Fruit fly (Drosophila melanogaster): Measurements from ENCODE around the gene CG4836.
A peak's percentile ranks its signal among the peaks of the same experiment; 100 is the strongest.

CG4836 gene

DNA sequence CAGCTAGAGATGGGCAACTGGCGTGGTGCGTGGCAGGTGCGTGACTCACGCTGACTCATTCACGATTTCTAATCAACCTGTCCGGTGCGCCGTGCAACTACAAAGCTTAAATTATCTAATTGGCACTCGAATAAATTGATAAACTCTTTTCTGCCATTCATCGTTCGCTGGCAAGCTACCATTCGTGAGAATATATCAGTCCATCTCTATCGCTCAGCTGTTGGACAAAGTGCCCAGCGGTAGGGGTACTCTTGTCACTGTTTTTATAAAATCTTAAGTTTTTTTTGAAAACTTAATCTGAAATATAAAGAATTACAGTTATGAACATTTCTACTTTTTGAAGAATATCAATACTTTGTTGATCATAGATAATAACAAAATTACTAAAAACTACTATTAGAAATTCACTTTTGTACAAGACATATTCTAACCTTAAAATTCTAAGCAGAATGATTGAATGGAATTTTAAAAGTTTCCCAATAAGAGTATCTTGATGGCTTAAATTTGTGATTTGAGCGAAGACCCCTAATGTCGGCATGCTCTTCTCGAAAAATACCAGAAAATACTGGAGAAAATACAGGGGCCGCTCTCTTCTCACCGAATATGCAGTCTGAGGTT lies 7.6 kb downstream of the CG4836 start, which contains the start of the genes PIG-L and psidin (continued):
- TF ChIP-seq ham (GFP tag; IDR thresholded peaks at IDR 0.05) (no peak), Drgx (GFP tag; IDR thresholded peaks at IDR 0.05) (peak; percentile 41), jing (GFP tag; optimal IDR thresholded peaks at IDR 0.05) (peak; percentile 60), CG10209 (GFP tag; optimal IDR thresholded peaks at IDR 0.05) (peak; percentile 87), gro (GFP tag; optimal IDR thresholded peaks at IDR 0.05) (no peak), D (optimal IDR thresholded peaks at IDR 0.05) (no peak), D (GFP tag; optimal IDR thresholded peaks at IDR 0.05) (peak; percentile 60), CG12659 (GFP tag; optimal IDR thresholded peaks at IDR 0.05) (peak; percentile 90), usp (GFP tag; optimal IDR thresholded peaks at IDR 0.05) (no peak), MBD-R2 (GFP tag; IDR thresholded peaks at IDR 0.05) (peak; percentile 91), CG16815 (GFP tag; optimal IDR thresholded peaks at IDR 0.05) (peak; percentile 75), HLH4C (GFP tag; IDR thresholded peaks at IDR 0.05; ENCODE audit: partially characterized antibody) (peak; percentile 91), CG15514 (GFP tag; optimal IDR thresholded peaks at IDR 0.05) (peak; percentile 29), Fer2 (tag; optimal IDR thresholded peaks at IDR 0.05) (peak; percentile 41), Mad (GFP tag; optimal IDR thresholded peaks at IDR 0.05) (peak; percentile 83), CG12769 (tag; optimal IDR thresholded peaks at IDR 0.05) (no peak), Side (GFP tag; optimal IDR thresholded peaks at IDR 0.05) (peak; percentile 40), lab (GFP tag; optimal IDR thresholded peaks at IDR 0.05) (no peak), CG11560 (tag; IDR thresholded peaks at IDR 0.05) (peak; percentile 79), Blimp-1 (GFP tag; optimal IDR thresholded peaks at IDR 0.05) (no peak), sna (GFP tag; IDR thresholded peaks at IDR 0.05; ENCODE audit: partially characterized antibody) (peak; percentile 97), Ssrp (tag; optimal IDR thresholded peaks at IDR 0.05) (peak; percentile 85), scrt (GFP tag; optimal IDR thresholded peaks at IDR 0.05) (no peak), Gsc (GFP tag; IDR thresholded peaks at IDR 0.05) (0 out of 2 replicates have a peak, but pooled peaks have one; percentile 34), CG7963 (GFP tag; IDR thresholded peaks at IDR 0.05; ENCODE audit: partially characterized antibody) (peak; percentile 81), ara (GFP tag; IDR thresholded peaks at IDR 0.05) (peak; percentile 63), CG3838 (GFP tag; optimal IDR thresholded peaks at IDR 0.05) (peak; percentile 71), amos (GFP tag; IDR thresholded peaks at IDR 0.05; ENCODE audit: partially characterized antibody) (peak; percentile 92), Dad (GFP tag; optimal IDR thresholded peaks at IDR 0.05) (peak; percentile 56), h (optimal IDR thresholded peaks at IDR 0.05) (no peak), CG2129 (GFP tag; IDR thresholded peaks at IDR 0.05; ENCODE audit: partially characterized antibody) (peak; percentile 93), da (GFP tag; optimal IDR thresholded peaks at IDR 0.05) (peak; percentile 50), CG10654 (GFP tag; optimal IDR thresholded peaks at IDR 0.05) (peak; percentile 48), sr (GFP tag; IDR thresholded peaks at IDR 0.05) (0 out of 3 replicates have a peak, but pooled peaks have one; percentile 5), Trl (optimal IDR thresholded peaks at IDR 0.05) (peak in 1 of 2 experiments; percentile 14), Trl (GFP tag; optimal IDR thresholded peaks at IDR 0.05) (peak; percentile 71), pzg (GFP tag; optimal IDR thresholded peaks at IDR 0.05) (peak; percentile 53), org-1 (GFP tag; optimal IDR thresholded peaks at IDR 0.05) (peak; percentile 58), so (GFP tag; IDR thresholded peaks at IDR 0.05) (no peak; the same call in 2 of the 3 replicates), CG7556 (GFP tag; optimal IDR thresholded peaks at IDR 0.05) (peak; percentile 86), CG11695 (GFP tag; IDR thresholded peaks at IDR 0.05) (peak; percentile 71), Ptx1 (GFP tag; IDR thresholded peaks at IDR 0.05) (peak; percentile 88), CG8944 (GFP tag; optimal IDR thresholded peaks at IDR 0.05) (peak; percentile 65), lmd (GFP tag; IDR thresholded peaks at IDR 0.05) (peak; percentile 76), kni (GFP tag; optimal IDR thresholded peaks at IDR 0.05) (no peak), CG11085 (GFP tag; IDR thresholded peaks at IDR 0.05) (peak; percentile 35; the same call in 1 of the 2 replicates), BEAF-32 (GFP tag; optimal IDR thresholded peaks at IDR 0.05) (peak; percentile 93), tap (tag; optimal IDR thresholded peaks at IDR 0.05) (no peak), CG15269 (tag; optimal IDR thresholded peaks at IDR 0.05) (peak; percentile 89), CG15073 (GFP tag; optimal IDR thresholded peaks at IDR 0.05) (peak; percentile 32)
